Worm (Caenorhabditis elegans): ENCODE data around the gene Y82E9BR.18.

DNA sequence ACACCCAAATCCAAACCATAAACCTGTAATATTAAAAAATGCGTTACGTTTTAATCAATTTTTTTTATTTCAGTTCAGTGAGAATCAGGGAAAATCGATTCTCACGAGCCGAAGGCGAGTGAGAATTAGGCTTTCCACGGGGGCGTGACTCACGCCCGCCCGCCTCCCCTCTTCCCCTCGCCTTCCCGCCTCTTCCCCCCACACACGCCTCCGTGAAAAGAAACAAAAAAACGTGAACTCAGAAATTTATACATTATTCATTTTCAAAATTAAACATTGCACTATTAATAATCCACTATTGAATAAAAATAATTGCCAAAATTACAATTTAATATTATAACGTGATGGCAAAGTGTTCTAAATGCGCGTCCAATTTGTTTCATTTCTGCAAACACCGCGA, 36.6 kb downstream of the Y82E9BR.18 start:
- TF ChIP-seq sptf-1 (tag; optimal IDR thresholded peaks at IDR 0.05), result no peak
- TF ChIP-seq M03D4.4 (tag; optimal IDR thresholded peaks at IDR 0.05), result no peak
- TF ChIP-seq nhr-76 (tag; optimal IDR thresholded peaks at IDR 0.05), result no peak
- TF ChIP-seq mep-1 (tag; optimal IDR thresholded peaks at IDR 0.05), result no peak
- TF ChIP-seq ztf-11 (tag; optimal IDR thresholded peaks at IDR 0.05), result no peak
- TF ChIP-seq pha-4 (tag; optimal IDR thresholded peaks at IDR 0.05), result no peak
- no peak for TF ChIP-seq ces-1 (GFP tag; optimal IDR thresholded peaks at IDR 0.05)
- no peak for TF ChIP-seq nhr-2 (tag; optimal IDR thresholded peaks at IDR 0.05)
- no peak for TF ChIP-seq snpc-4 (tag; optimal IDR thresholded peaks at IDR 0.05)
